Fruit fly (Drosophila melanogaster) whole organism, embryonic: ENCODE data around the gene ct.

Source experiments
- Adf1 ChIP-seq: fragments of 200-800 bp; sonication (Bioruptor generic); IDR thresholded peaks from 2 replicates; pipeline ENCODE4 v1.3.6; 2022; ENCODE audit warnings: missing biosample characterization, missing genetic modification characterization
- Antp ChIP-seq: fragments of 200-800 bp; sonication (Bioruptor generic); optimal IDR thresholded peaks from 3 replicates; lab custom pipeline; 2016; ENCODE audit warnings: missing biosample characterization, missing genetic modification characterization
- Bgb ChIP-seq: fragments of 200-800 bp; sonication (Bioruptor generic); IDR thresholded peaks from 2 replicates; pipeline ENCODE4 v1.3.6; 2022; ENCODE audit warnings: missing biosample characterization, missing genetic modification characterization; ENCODE audit not compliant: partially characterized antibody
- Blimp-1 ChIP-seq: fragments of 200-800 bp; sonication (Bioruptor generic); optimal IDR thresholded peaks from 3 replicates; lab custom pipeline; 2018; ENCODE audit warnings: missing biosample characterization, missing genetic modification characterization, mild to moderate bottlenecking, moderate library complexity, missing genetic modification reagents
- CG10431 ChIP-seq: fragments of 200-800 bp; sonication (Bioruptor generic); optimal IDR thresholded peaks from 3 replicates; lab custom pipeline; 2018; ENCODE audit warnings: missing biosample characterization, mild to moderate bottlenecking, missing genetic modification characterization
- CG12155 ChIP-seq: fragments of 200-800 bp; sonication (Bioruptor generic); optimal IDR thresholded peaks from 3 replicates; lab custom pipeline; 2016; ENCODE audit warnings: missing biosample characterization, missing genetic modification characterization
- CG1233 ChIP-seq: fragments of 200-800 bp; sonication (Bioruptor generic); optimal IDR thresholded peaks from 4 replicates; lab custom pipeline; 2018; ENCODE audit warnings: missing biosample characterization, mild to moderate bottlenecking, missing genetic modification characterization
- CG12659 ChIP-seq: fragments of 200-800 bp; sonication (Bioruptor generic); optimal IDR thresholded peaks from 3 replicates; lab custom pipeline; 2017; ENCODE audit warnings: mild to moderate bottlenecking, missing biosample characterization, missing genetic modification reagents, missing genetic modification characterization
- CG13123 ChIP-seq: fragments of 200-800 bp; sonication (Bioruptor generic); optimal IDR thresholded peaks from 2 replicates; lab custom pipeline; 2016; ENCODE audit warnings: missing biosample characterization, missing genetic modification characterization
- CG13287 ChIP-seq: fragments of 200-800 bp; sonication (Bioruptor generic); IDR thresholded peaks from 2 replicates; pipeline ENCODE4 v1.3.6; 2022; ENCODE audit warnings: missing biosample characterization, missing genetic modification characterization; ENCODE audit not compliant: partially characterized antibody
- CG14441 ChIP-seq: fragments of 200-800 bp; sonication (Bioruptor generic); IDR thresholded peaks from 2 replicates; pipeline ENCODE4 v1.3.6; 2022; ENCODE audit warnings: missing biosample characterization, missing genetic modification characterization
- CG15514 ChIP-seq: fragments of 200-800 bp; sonication (Bioruptor generic); optimal IDR thresholded peaks from 3 replicates; lab custom pipeline; 2017; ENCODE audit warnings: missing biosample characterization, missing genetic modification characterization, mild to moderate bottlenecking, moderate library complexity, missing genetic modification reagents
- CG1603 ChIP-seq: fragments of 200-800 bp; sonication (Bioruptor generic); optimal IDR thresholded peaks from 2 replicates; lab custom pipeline; 2019; ENCODE audit warnings: missing biosample characterization, mild to moderate bottlenecking, missing genetic modification characterization, moderate library complexity
- CG2116 ChIP-seq: fragments of 200-800 bp; sonication (Bioruptor generic); optimal IDR thresholded peaks from 3 replicates; lab custom pipeline; 2018; ENCODE audit warnings: missing biosample characterization, mild to moderate bottlenecking, missing genetic modification characterization
- CG2120 ChIP-seq: fragments of 200-800 bp; sonication (Bioruptor generic); optimal IDR thresholded peaks from 3 replicates; lab custom pipeline; 2016; ENCODE audit warnings: missing biosample characterization, missing genetic modification characterization
- CG2202 ChIP-seq: fragments of 200-800 bp; sonication (Bioruptor generic); optimal IDR thresholded peaks from 2 replicates; lab custom pipeline; 2018; ENCODE audit warnings: missing biosample characterization, mild to moderate bottlenecking, missing genetic modification characterization
- CG4707 ChIP-seq: fragments of 200-800 bp; sonication (Bioruptor generic); optimal IDR thresholded peaks from 2 replicates; lab custom pipeline; 2018; ENCODE audit warnings: missing biosample characterization, mild to moderate bottlenecking, missing genetic modification characterization, moderate library complexity
- CG6254 ChIP-seq: fragments of 200-800 bp; sonication (Bioruptor generic); optimal IDR thresholded peaks from 3 replicates; lab custom pipeline; 2017; ENCODE audit warnings: mild to moderate bottlenecking, missing biosample characterization, missing genetic modification reagents, missing genetic modification characterization
- CG6791 ChIP-seq: fragments of 200-800 bp; sonication (Bioruptor generic); IDR thresholded peaks from 3 replicates; pipeline ENCODE4 v1.3.6; 2022; ENCODE audit warnings: missing biosample characterization, missing genetic modification characterization; ENCODE audit not compliant: partially characterized antibody
- CG6813 ChIP-seq: fragments of 200-800 bp; sonication (Bioruptor generic); optimal IDR thresholded peaks from 2 replicates; lab custom pipeline; 2017; ENCODE audit warnings: missing biosample characterization, missing genetic modification characterization, mild to moderate bottlenecking, moderate library complexity, missing genetic modification reagents
- CG7372 ChIP-seq: fragments of 200-800 bp; sonication (Bioruptor generic); IDR thresholded peaks from 2 replicates; pipeline ENCODE4 v1.3.6; 2022; ENCODE audit warnings: missing biosample characterization, missing genetic modification characterization
- CG7556 ChIP-seq: fragments of 200-800 bp; sonication (Bioruptor generic); optimal IDR thresholded peaks from 2 replicates; lab custom pipeline; 2017; ENCODE audit warnings: missing biosample characterization, mild to moderate bottlenecking, missing genetic modification characterization
- CrebB ChIP-seq: fragments of 200-800 bp; sonication (Bioruptor generic); optimal IDR thresholded peaks from 3 replicates; lab custom pipeline; 2018; ENCODE audit warnings: missing biosample characterization, mild to moderate bottlenecking, missing genetic modification characterization
- Dfd ChIP-seq, 2 experiments: fragments of >200 bp; optimal IDR thresholded peaks; 2 replicates each; lab custom pipeline; 2017; ENCODE audit warnings: missing biosample characterization in 2 of 2, missing genetic modification characterization in 2 of 2
- Dip3 ChIP-seq: fragments of 200-800 bp; sonication (Bioruptor generic); optimal IDR thresholded peaks from 3 replicates; lab custom pipeline; 2016; ENCODE audit warnings: missing biosample characterization, missing genetic modification characterization
- ERR ChIP-seq: fragments of 200-800 bp; sonication (Bioruptor generic); optimal IDR thresholded peaks from 2 replicates; lab custom pipeline; 2016; ENCODE audit warnings: missing biosample characterization, missing genetic modification characterization
- H2.0 ChIP-seq: fragments of 200-800 bp; sonication (Bioruptor generic); IDR thresholded peaks from 2 replicates; pipeline ENCODE4 v1.3.6; 2022; ENCODE audit warnings: missing biosample characterization, missing genetic modification characterization
- HLHmδ ChIP-seq: fragments of 200-800 bp; sonication (Bioruptor generic); optimal IDR thresholded peaks from 2 replicates; lab custom pipeline; 2018; ENCODE audit warnings: missing biosample characterization, mild to moderate bottlenecking, missing genetic modification characterization, moderate library complexity
- Hr39 ChIP-seq: fragments of >200 bp; optimal IDR thresholded peaks from 2 replicates; lab custom pipeline; 2017
- Jarid2 ChIP-seq: fragments of 200-800 bp; sonication (Bioruptor generic); optimal IDR thresholded peaks from 3 replicates; lab custom pipeline; 2017; ENCODE audit warnings: mild to moderate bottlenecking, missing biosample characterization, missing genetic modification reagents, missing genetic modification characterization
- MBD-R2 ChIP-seq: fragments of 200-800 bp; sonication (Bioruptor generic); IDR thresholded peaks from 2 replicates; pipeline ENCODE4 v1.3.6; 2022; ENCODE audit warnings: missing biosample characterization, missing genetic modification characterization
- MTF-1 ChIP-seq: fragments of 200-800 bp; sonication (Bioruptor generic); optimal IDR thresholded peaks from 2 replicates; lab custom pipeline; 2018; ENCODE audit warnings: missing biosample characterization, mild to moderate bottlenecking, missing genetic modification characterization, borderline replicate concordance
- Mad ChIP-seq: fragments of 200-800 bp; sonication (Bioruptor generic); optimal IDR thresholded peaks from 2 replicates; lab custom pipeline; 2016; ENCODE audit warnings: missing biosample characterization, missing genetic modification characterization
- NK7.1 ChIP-seq: fragments of 200-800 bp; sonication (Bioruptor generic); optimal IDR thresholded peaks from 3 replicates; lab custom pipeline; 2016; ENCODE audit warnings: missing biosample characterization, missing genetic modification characterization
- Spps ChIP-seq: fragments of 200-800 bp; sonication (Bioruptor generic); optimal IDR thresholded peaks from 2 replicates; lab custom pipeline; 2018; ENCODE audit warnings: missing biosample characterization, mild to moderate bottlenecking, missing genetic modification characterization
- Sry-δ ChIP-seq: fragments of 200-800 bp; sonication (Bioruptor generic); optimal IDR thresholded peaks from 2 replicates; lab custom pipeline; 2016; ENCODE audit warnings: missing biosample characterization, missing genetic modification characterization
- chn ChIP-seq: fragments of 200-800 bp; sonication (Bioruptor generic); optimal IDR thresholded peaks from 2 replicates; lab custom pipeline; 2016; ENCODE audit warnings: missing biosample characterization, missing genetic modification characterization
- da ChIP-seq: fragments of 200-800 bp; sonication (Bioruptor generic); optimal IDR thresholded peaks from 2 replicates; lab custom pipeline; 2016; ENCODE audit warnings: missing biosample characterization, missing genetic modification characterization
- dm ChIP-seq: fragments of 200-800 bp; sonication (Bioruptor generic); optimal IDR thresholded peaks from 3 replicates; lab custom pipeline; 2016; ENCODE audit warnings: missing biosample characterization, missing genetic modification characterization
- emc ChIP-seq: fragments of 200-800 bp; sonication (Bioruptor generic); optimal IDR thresholded peaks from 2 replicates; lab custom pipeline; 2016; ENCODE audit warnings: missing biosample characterization, missing genetic modification characterization
- fd102C ChIP-seq: fragments of 200-800 bp; sonication (Bioruptor generic); optimal IDR thresholded peaks from 2 replicates; lab custom pipeline; 2018; ENCODE audit warnings: missing biosample characterization, mild to moderate bottlenecking, missing genetic modification characterization, moderate library complexity
- gro ChIP-seq: fragments of 200-800 bp; sonication (Bioruptor generic); optimal IDR thresholded peaks from 2 replicates; lab custom pipeline; 2016; ENCODE audit warnings: missing biosample characterization, missing genetic modification characterization
- hb ChIP-seq: fragments of 200-800 bp; sonication (Bioruptor generic); IDR thresholded peaks from 3 replicates; pipeline ENCODE4 v1.3.6; 2022; ENCODE audit warnings: missing biosample characterization, missing genetic modification characterization; ENCODE audit not compliant: partially characterized antibody
- inv ChIP-seq: fragments of 200-800 bp; sonication (Bioruptor generic); IDR thresholded peaks from 2 replicates; pipeline ENCODE4 v1.3.6; 2022; ENCODE audit warnings: missing biosample characterization, missing genetic modification characterization; ENCODE audit not compliant: partially characterized antibody
- jing ChIP-seq: fragments of 200-800 bp; sonication (Bioruptor generic); optimal IDR thresholded peaks from 2 replicates; lab custom pipeline; 2018; ENCODE audit warnings: missing biosample characterization, mild to moderate bottlenecking, missing genetic modification characterization
- knrl ChIP-seq: fragments of 200-800 bp; sonication (Bioruptor generic); IDR thresholded peaks from 3 replicates; pipeline ENCODE4 v1.3.6; 2022; ENCODE audit warnings: missing biosample characterization, missing genetic modification characterization; ENCODE audit not compliant: partially characterized antibody
- nerfin-1 ChIP-seq: fragments of 200-800 bp; sonication (Bioruptor generic); optimal IDR thresholded peaks from 3 replicates; lab custom pipeline; 2019; ENCODE audit warnings: missing biosample characterization, mild to moderate bottlenecking, missing genetic modification characterization, moderate library complexity
- otp ChIP-seq: fragments of 200-800 bp; sonication (Bioruptor generic); IDR thresholded peaks from 3 replicates; pipeline ENCODE4, ENCODE4 v1.3.6; 2022; ENCODE audit warnings: missing biosample characterization, missing genetic modification characterization
- slbo ChIP-seq: fragments of 200-800 bp; sonication (Bioruptor generic); IDR thresholded peaks from 2 replicates; pipeline ENCODE4 v1.3.6; 2022; ENCODE audit warnings: missing biosample characterization, missing genetic modification characterization
- tio ChIP-seq: fragments of 200-800 bp; sonication (Bioruptor generic); optimal IDR thresholded peaks from 2 replicates; lab custom pipeline; 2017; ENCODE audit warnings: missing biosample characterization, missing genetic modification characterization, inconsistent platforms
- wdn ChIP-seq: fragments of 200-800 bp; sonication (Bioruptor generic); IDR thresholded peaks from 2 replicates; pipeline ENCODE4 v1.3.6; 2022; ENCODE audit warnings: missing biosample characterization, missing genetic modification characterization

ct gene

DNA sequence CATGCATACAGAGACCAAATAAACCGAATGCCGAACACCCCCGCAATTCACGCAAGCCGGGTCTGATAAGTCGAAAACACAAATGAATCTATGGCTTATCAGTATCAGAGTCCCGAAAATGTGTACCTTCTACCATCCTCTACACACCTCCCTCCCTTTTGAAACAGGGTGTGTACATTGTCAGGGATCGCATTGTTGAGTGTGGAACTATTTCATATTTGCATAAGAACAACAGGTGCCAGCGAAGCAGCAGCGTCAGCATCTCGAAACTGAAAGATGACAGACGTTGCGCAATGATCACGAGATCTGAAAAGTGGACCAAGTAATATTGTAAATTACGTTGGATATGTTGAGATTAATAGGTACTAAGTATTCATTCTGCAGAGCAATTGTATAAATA, 28.4 kb upstream of the ct start:
- TF ChIP-seq MTF-1 (GFP tag; lab: Kevin White, UChicago) (peak; percentile 59), CG2202 (tag; lab: Kevin White, UChicago) (peak; percentile 19), Adf1 (no peak), Hr39 (no peak), inv (GFP tag; lab: Robert Waterston, UW) (no peak), Antp (GFP tag; lab: Kevin White, UChicago) (peak; percentile 6), CG1233 (GFP tag; lab: Kevin White, UChicago) (peak; percentile 44), CG12155 (GFP tag; lab: Kevin White, UChicago) (no peak), jing (GFP tag; lab: Kevin White, UChicago) (no peak), CG15514 (no peak), CG13123 (GFP tag; lab: Kevin White, UChicago) (no peak), CG7372 (GFP tag; lab: Robert Waterston, UW) (no peak), Blimp-1 (GFP tag; lab: Kevin White, UChicago) (peak; percentile 16), CG2116 (GFP tag; lab: Kevin White, UChicago) (no peak), fd102C (GFP tag; lab: Kevin White, UChicago) (peak; percentile 70), Dip3 (GFP tag; lab: Kevin White, UChicago) (no peak), MBD-R2 (GFP tag; lab: Robert Waterston, UW) (no peak), hb (GFP tag; lab: Robert Waterston, UW) (no peak), dm (GFP tag; lab: Kevin White, UChicago) (no peak), Sry-δ (peak; percentile 11), slbo (no peak), CG12659 (GFP tag; lab: Kevin White, UChicago) (no peak), HLHmδ (GFP tag; lab: Kevin White, UChicago) (peak; percentile 53), da (GFP tag; lab: Kevin White, UChicago) (no peak), tio (peak; percentile 23), Mad (GFP tag; lab: Kevin White, UChicago) (no peak), H2.0 (no peak), CG1603 (peak; percentile 46), otp (GFP tag; lab: Robert Waterston, UW) (0 out of 3 replicates have a peak, but pooled peaks have one; percentile 49), CG14441 (no peak), CG2120 (GFP tag; lab: Kevin White, UChicago) (no peak), CG10431 (no peak), wdn (no peak), CG7556 (GFP tag; lab: Kevin White, UChicago) (no peak), CG6813 (GFP tag; lab: Kevin White, UChicago) (no peak), emc (GFP tag; lab: Kevin White, UChicago) (no peak), gro (GFP tag; lab: Kevin White, UChicago) (no peak), chn (GFP tag; lab: Kevin White, UChicago) (no peak), CrebB (tag; lab: Kevin White, UChicago) (no peak), Jarid2 (GFP tag; lab: Kevin White, UChicago) (no peak), CG6791 (GFP tag; lab: Robert Waterston, UW) (no peak), nerfin-1 (tag; lab: Kevin White, UChicago) (peak; percentile 19), Dfd (GFP tag; optimal IDR thresholded peaks at IDR 0.05; lab: Kevin White, UChicago) (no peak), Bgb (GFP tag; lab: Robert Waterston, UW) (no peak), ERR (GFP tag; lab: Kevin White, UChicago) (no peak), CG4707 (GFP tag; lab: Kevin White, UChicago) (peak; percentile 4), CG6254 (GFP tag; lab: Kevin White, UChicago) (peak; percentile 41), Spps (no peak), NK7.1 (GFP tag; lab: Kevin White, UChicago) (no peak), CG13287 (no peak), knrl (GFP tag; lab: Robert Waterston, UW) (no peak)
